Fruit fly (Drosophila melanogaster): ENCODE results near the gene Hakai.

Hakai gene

DNA sequence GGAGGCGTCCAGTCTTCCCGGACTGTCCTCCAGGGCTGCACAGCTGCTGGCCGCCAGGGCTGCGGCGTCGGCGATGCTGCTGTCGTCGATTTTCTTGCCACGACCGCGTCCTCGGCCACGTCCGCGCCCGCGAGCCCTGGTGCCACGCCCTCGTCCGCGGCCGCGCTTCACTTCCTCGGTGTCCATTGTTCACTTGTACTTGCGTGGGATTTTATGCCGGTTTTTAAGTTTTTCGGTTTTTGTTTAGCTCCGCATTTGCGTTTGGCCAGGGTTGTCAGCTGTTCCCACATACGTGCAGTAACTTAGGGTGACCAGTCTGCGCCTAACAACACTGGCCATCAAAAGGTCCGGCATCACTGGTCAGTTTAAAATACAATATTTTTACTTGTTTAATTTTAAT, at the start of gene Hakai:
Gene Hakai (minus strand): TSS at position 290 of the 400 bp plus-strand sequence.
- TF ChIP-seq CG13204 (GFP tag; optimal IDR thresholded peaks at IDR 0.05): no peak
- TF ChIP-seq D1 (tag; optimal IDR thresholded peaks at IDR 0.05): no peak
- TF ChIP-seq CG15710 (tag; optimal IDR thresholded peaks at IDR 0.05): peak; percentile 12
- peak; percentile 37 for TF ChIP-seq Snoo (tag; optimal IDR thresholded peaks at IDR 0.05)
- TF ChIP-seq CG34367 (tag; optimal IDR thresholded peaks at IDR 0.05): no peak
- TF ChIP-seq gl (tag; optimal IDR thresholded peaks at IDR 0.05): no peak
- peak; percentile 19 for TF ChIP-seq Pif1B (GFP tag; optimal IDR thresholded peaks at IDR 0.05)
- 0 out of 2 replicates have a peak, but pooled peaks have one; percentile 7 for TF ChIP-seq Ets98B (GFP tag; IDR thresholded peaks at IDR 0.05)
- 0 out of 2 replicates have a peak, but pooled peaks have one; percentile 21 for TF ChIP-seq rn (GFP tag; IDR thresholded peaks at IDR 0.05)
- no peak for TF ChIP-seq CG32121 (GFP tag; IDR thresholded peaks at IDR 0.05)
- no peak for TF ChIP-seq CG17806 (tag; optimal IDR thresholded peaks at IDR 0.05)
- TF ChIP-seq CG4496 (GFP tag; IDR thresholded peaks at IDR 0.05): 0 out of 3 replicates have a peak, but pooled peaks have one; percentile 60
- peak; percentile 70 for TF ChIP-seq fd96Ca (GFP tag; IDR thresholded peaks at IDR 0.05)
- TF ChIP-seq CG8159 (tag; optimal IDR thresholded peaks at IDR 0.05): peak; percentile 29
- TF ChIP-seq CG10348 (GFP tag; IDR thresholded peaks at IDR 0.05): no peak
- no peak for TF ChIP-seq Pif1A (GFP tag; optimal IDR thresholded peaks at IDR 0.05)

DNA sequence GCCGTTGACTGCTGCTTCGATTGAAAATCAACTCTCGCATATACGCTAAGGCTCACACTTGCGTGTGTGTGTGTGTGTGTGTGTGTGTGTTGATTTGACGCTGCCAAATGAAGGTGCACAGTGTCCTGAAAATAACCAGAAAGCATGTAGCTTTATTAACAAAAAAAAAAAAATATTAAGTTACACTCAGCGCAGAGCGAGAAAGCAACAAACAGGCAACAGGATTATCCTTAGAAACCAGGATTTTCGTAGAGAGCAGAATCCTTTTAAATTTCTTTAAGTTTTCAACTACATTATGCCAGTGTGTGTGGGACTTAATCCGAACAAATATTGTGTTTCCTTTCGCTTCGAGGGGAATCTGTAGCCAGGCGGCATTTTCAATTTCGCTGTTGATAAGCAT, 45.7 kb upstream of the Hakai start:
- TF ChIP-seq CG17806 (tag; optimal IDR thresholded peaks at IDR 0.05): no peak
- no peak for TF ChIP-seq rn (GFP tag; IDR thresholded peaks at IDR 0.05)

DNA sequence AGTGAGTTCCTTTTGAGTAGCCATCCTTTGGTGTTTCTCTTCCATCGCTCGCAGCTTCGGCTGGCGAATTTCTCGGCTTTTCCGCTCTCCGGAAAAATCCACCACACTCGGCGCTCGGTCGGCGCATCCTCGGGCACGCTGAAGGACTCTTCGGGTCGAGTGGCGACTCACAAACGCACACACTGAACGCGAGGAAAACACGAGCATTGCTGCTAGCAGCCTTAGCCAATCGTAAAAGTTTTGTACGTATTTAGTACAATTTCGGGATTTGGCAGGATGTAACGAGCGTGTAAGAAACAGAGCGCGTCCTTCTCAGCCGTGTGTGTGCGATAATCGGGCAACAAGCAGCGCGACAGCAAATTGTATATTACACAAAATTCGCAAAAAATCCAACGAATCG, 24.0 kb upstream of the Hakai start, which contains the start of gene CG46244:
Gene CG46244 (plus strand): TSS at position 252 of the 400 bp plus-strand sequence.
- no peak for TF ChIP-seq CG12605 (GFP tag; IDR thresholded peaks at IDR 0.05)
- TF ChIP-seq Pif1B (GFP tag; optimal IDR thresholded peaks at IDR 0.05): no peak
- TF ChIP-seq CG8301 (tag; optimal IDR thresholded peaks at IDR 0.05): no peak

- no peak for TF ChIP-seq CG10348 (GFP tag; IDR thresholded peaks at IDR 0.05)
- TF ChIP-seq CG4496 (GFP tag; IDR thresholded peaks at IDR 0.05): no peak
- no peak for TF ChIP-seq CG34367 (tag; optimal IDR thresholded peaks at IDR 0.05)
- TF ChIP-seq fd96Ca (GFP tag; IDR thresholded peaks at IDR 0.05): no peak
- TF ChIP-seq CG32121 (GFP tag; IDR thresholded peaks at IDR 0.05): no peak
- TF ChIP-seq CG14655 (GFP tag; optimal IDR thresholded peaks at IDR 0.05): no peak
- no peak for TF ChIP-seq CG17806 (tag; optimal IDR thresholded peaks at IDR 0.05)
- no peak for TF ChIP-seq CG12605 (GFP tag; IDR thresholded peaks at IDR 0.05)
- no peak for TF ChIP-seq CG8301 (tag; optimal IDR thresholded peaks at IDR 0.05)
- TF ChIP-seq Snoo (tag; optimal IDR thresholded peaks at IDR 0.05): no peak
- TF ChIP-seq CG9948 (tag; optimal IDR thresholded peaks at IDR 0.05): no peak
- TF ChIP-seq Ets98B (GFP tag; IDR thresholded peaks at IDR 0.05): no peak
- TF ChIP-seq EcR (GFP tag; optimal IDR thresholded peaks at IDR 0.05): no peak
- TF ChIP-seq Pif1A (GFP tag; optimal IDR thresholded peaks at IDR 0.05): no peak
- TF ChIP-seq gl (tag; optimal IDR thresholded peaks at IDR 0.05): no peak
Measured at dm6 chr2L:19605365-19605921, 23.2 kb upstream of the Hakai start.

dm6 chr2L:19594102-19594501, 11.8 kb upstream of the Hakai start:
- TF ChIP-seq EcR (GFP tag; optimal IDR thresholded peaks at IDR 0.05): no peak
- TF ChIP-seq CG32121 (GFP tag; IDR thresholded peaks at IDR 0.05): no peak
- no peak for TF ChIP-seq CG8301 (tag; optimal IDR thresholded peaks at IDR 0.05)

DNA sequence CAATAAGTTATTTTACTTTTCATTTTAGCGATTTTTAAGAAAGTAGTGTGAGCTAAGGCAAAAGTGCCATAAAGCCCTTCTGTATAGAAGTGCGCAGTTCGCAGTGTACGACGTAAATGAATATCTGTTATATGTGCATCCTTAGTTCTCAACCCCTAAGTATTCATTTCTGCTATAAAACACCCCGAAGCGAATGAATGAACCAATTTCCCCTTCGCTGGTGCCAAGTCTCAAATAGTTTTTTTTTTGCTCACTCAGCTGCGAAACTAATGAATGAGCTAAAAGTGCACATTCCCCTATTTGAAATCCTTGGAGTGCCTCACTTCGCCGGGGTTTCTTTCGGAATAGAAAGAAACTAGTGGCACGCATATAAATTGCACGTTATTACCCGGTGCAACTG, 8.4 kb upstream of the Hakai start:
- TF ChIP-seq CG13204 (GFP tag; optimal IDR thresholded peaks at IDR 0.05): no peak
- no peak for TF ChIP-seq CG12605 (GFP tag; IDR thresholded peaks at IDR 0.05)
- TF ChIP-seq Snoo (tag; optimal IDR thresholded peaks at IDR 0.05): no peak
- TF ChIP-seq CG34367 (tag; optimal IDR thresholded peaks at IDR 0.05): no peak
- TF ChIP-seq CG14655 (GFP tag; optimal IDR thresholded peaks at IDR 0.05): no peak
- TF ChIP-seq gl (tag; optimal IDR thresholded peaks at IDR 0.05): no peak
- TF ChIP-seq CG10348 (GFP tag; IDR thresholded peaks at IDR 0.05): no peak
- no peak for TF ChIP-seq CG15710 (tag; optimal IDR thresholded peaks at IDR 0.05)
- no peak for TF ChIP-seq CG17806 (tag; optimal IDR thresholded peaks at IDR 0.05)

DNA sequence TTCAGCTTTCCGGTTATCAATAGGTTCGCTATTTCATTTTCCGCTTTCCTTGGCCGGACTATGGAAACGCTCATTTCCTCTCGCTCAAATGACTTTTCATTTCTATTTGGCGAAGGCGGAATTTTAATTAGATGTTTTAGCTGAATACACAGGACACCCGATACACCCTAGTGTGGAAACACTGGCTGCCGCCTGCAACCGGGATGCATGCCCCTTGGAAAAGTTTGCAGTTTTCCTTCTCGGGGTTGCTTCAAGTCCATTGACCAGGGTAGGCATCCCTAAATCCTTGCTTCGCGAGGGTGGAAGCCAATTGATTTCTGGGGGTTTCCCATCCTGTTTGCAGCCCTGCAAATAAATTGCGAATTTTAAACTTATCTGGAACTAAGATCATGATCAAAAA, 6.7 kb upstream of the Hakai start:
- TF ChIP-seq Snoo (tag; optimal IDR thresholded peaks at IDR 0.05) (no peak), CG34367 (tag; optimal IDR thresholded peaks at IDR 0.05) (no peak), CG14655 (GFP tag; optimal IDR thresholded peaks at IDR 0.05) (no peak), gl (tag; optimal IDR thresholded peaks at IDR 0.05) (no peak), rn (GFP tag; IDR thresholded peaks at IDR 0.05) (no peak), CG17806 (tag; optimal IDR thresholded peaks at IDR 0.05) (no peak), CG8159 (tag; optimal IDR thresholded peaks at IDR 0.05) (no peak), CG15710 (tag; optimal IDR thresholded peaks at IDR 0.05) (no peak), CG9948 (tag; optimal IDR thresholded peaks at IDR 0.05) (no peak), CG4496 (GFP tag; IDR thresholded peaks at IDR 0.05) (no peak), fd96Ca (GFP tag; IDR thresholded peaks at IDR 0.05) (no peak), CG8301 (tag; optimal IDR thresholded peaks at IDR 0.05) (no peak), CG12605 (GFP tag; IDR thresholded peaks at IDR 0.05) (no peak)

Data from whole organism, pupa.